Fruit fly (Drosophila melanogaster) whole organism, embryonic: ENCODE measurements around the gene Gr85a.

Experiments used
- Abd-B ChIP-seq: fragments of 200-800 bp; sonication (Bioruptor generic); optimal IDR thresholded peaks from 2 replicates; lab custom pipeline; 2018; ENCODE audit warnings: missing biosample characterization, mild to moderate bottlenecking, missing genetic modification characterization, moderate library complexity
- Aef1 ChIP-seq: fragments of 200-800 bp; sonication (Bioruptor generic); IDR thresholded peaks from 3 replicates; pipeline ENCODE4 v1.3.6; 2022; ENCODE audit warnings: missing biosample characterization, missing genetic modification characterization
- CG10366 ChIP-seq: fragments of 200-800 bp; sonication (Bioruptor generic); IDR thresholded peaks from 2 replicates; pipeline ENCODE4 v1.3.6; 2022; ENCODE audit warnings: missing biosample characterization, missing genetic modification characterization
- CG12104 ChIP-seq: fragments of 200-800 bp; sonication (Bioruptor generic); optimal IDR thresholded peaks from 3 replicates; lab custom pipeline; 2016; ENCODE audit warnings: missing biosample characterization, missing genetic modification characterization
- CG12236 ChIP-seq: fragments of 200-800 bp; sonication (Bioruptor generic); optimal IDR thresholded peaks from 2 replicates; lab custom pipeline; 2016; ENCODE audit warnings: missing biosample characterization, missing genetic modification characterization
- CG12769 ChIP-seq: fragments of 200-800 bp; sonication (Bioruptor generic); optimal IDR thresholded peaks from 2 replicates; lab custom pipeline; 2019; ENCODE audit warnings: missing biosample characterization, mild to moderate bottlenecking, missing genetic modification characterization, moderate library complexity
- CG14860 ChIP-seq: fragments of 200-800 bp; sonication (Bioruptor generic); IDR thresholded peaks from 3 replicates; pipeline ENCODE4 v1.3.6; 2022; ENCODE audit warnings: missing biosample characterization, missing genetic modification characterization; ENCODE audit not compliant: partially characterized antibody
- CG15696 ChIP-seq: fragments of 200-800 bp; sonication (Bioruptor generic); optimal IDR thresholded peaks from 2 replicates; lab custom pipeline; 2019; ENCODE audit warnings: missing biosample characterization, mild to moderate bottlenecking, missing genetic modification characterization, moderate library complexity
- CG17328 ChIP-seq: fragments of 200-800 bp; sonication (Bioruptor generic); IDR thresholded peaks from 2 replicates; pipeline ENCODE4 v1.3.6; 2022; ENCODE audit warnings: missing biosample characterization, missing genetic modification characterization
- CG2199 ChIP-seq: fragments of 200-800 bp; sonication (Bioruptor generic); IDR thresholded peaks from 3 replicates; pipeline ENCODE4 v1.3.6; 2022; ENCODE audit warnings: missing biosample characterization, missing genetic modification characterization
- CG2678 ChIP-seq: fragments of 200-800 bp; sonication (Bioruptor generic); optimal IDR thresholded peaks from 3 replicates; lab custom pipeline; 2019; ENCODE audit warnings: missing biosample characterization, mild to moderate bottlenecking, missing genetic modification characterization, moderate library complexity
- CG31365 ChIP-seq: fragments of 200-800 bp; sonication (Bioruptor generic); optimal IDR thresholded peaks from 2 replicates; lab custom pipeline; 2018; ENCODE audit warnings: missing biosample characterization, mild to moderate bottlenecking, missing genetic modification characterization
- CG31388 ChIP-seq: fragments of 200-800 bp; sonication (Bioruptor generic); optimal IDR thresholded peaks from 2 replicates; lab custom pipeline; 2016; ENCODE audit warnings: missing biosample characterization, missing genetic modification characterization
- CG32532 ChIP-seq: fragments of 200-800 bp; sonication (Bioruptor generic); IDR thresholded peaks from 2 replicates; pipeline ENCODE4 v1.3.6; 2022; ENCODE audit warnings: missing biosample characterization, missing genetic modification characterization
- CG34376 ChIP-seq: fragments of 200-800 bp; sonication (Bioruptor generic); optimal IDR thresholded peaks from 2 replicates; lab custom pipeline; 2018; ENCODE audit warnings: missing biosample characterization, mild to moderate bottlenecking, missing genetic modification characterization
- CG3995 ChIP-seq: fragments of 200-800 bp; sonication (Bioruptor generic); optimal IDR thresholded peaks from 3 replicates; lab custom pipeline; 2016; ENCODE audit warnings: missing biosample characterization, missing genetic modification characterization
- CG4328 ChIP-seq: fragments of 200-800 bp; sonication (Bioruptor generic); optimal IDR thresholded peaks from 3 replicates; lab custom pipeline; 2017; ENCODE audit warnings: missing biosample characterization, missing genetic modification reagents, missing genetic modification characterization
- CG43689 ChIP-seq: fragments of 200-800 bp; sonication (Bioruptor generic); IDR thresholded peaks from 2 replicates; pipeline ENCODE4 v1.3.6; 2022; ENCODE audit warnings: missing biosample characterization, missing genetic modification characterization
- CG5180 ChIP-seq: fragments of 200-800 bp; sonication (Bioruptor generic); optimal IDR thresholded peaks from 3 replicates; lab custom pipeline; 2017; ENCODE audit warnings: missing biosample characterization, missing genetic modification characterization, mild to moderate bottlenecking, moderate library complexity, missing genetic modification reagents
- CG6765 ChIP-seq: fragments of 200-800 bp; sonication (Bioruptor generic); optimal IDR thresholded peaks from 3 replicates; lab custom pipeline; 2017; ENCODE audit warnings: missing biosample characterization, mild to moderate bottlenecking, missing genetic modification characterization
- D19B ChIP-seq: fragments of 200-800 bp; sonication (Bioruptor generic); optimal IDR thresholded peaks from 2 replicates; lab custom pipeline; 2017; ENCODE audit warnings: missing biosample characterization, mild to moderate bottlenecking, missing genetic modification characterization
- Deaf1 ChIP-seq: fragments of 200-800 bp; optimal IDR thresholded peaks from 3 replicates; lab custom pipeline; 2019; ENCODE audit warnings: missing biosample characterization, mild to moderate bottlenecking, missing genetic modification characterization, moderate library complexity
- Doc2 ChIP-seq: fragments of 200-800 bp; sonication (Bioruptor generic); IDR thresholded peaks from 2 replicates; pipeline ENCODE4 v1.3.6; 2022; ENCODE audit warnings: missing biosample characterization, missing genetic modification characterization
- Ets97D ChIP-seq: fragments of 200-800 bp; sonication (Bioruptor generic); optimal IDR thresholded peaks from 3 replicates; lab custom pipeline; 2016; ENCODE audit warnings: missing biosample characterization, missing genetic modification characterization
- Fer2 ChIP-seq: fragments of 200-800 bp; sonication (Bioruptor generic); optimal IDR thresholded peaks from 2 replicates; lab custom pipeline; 2018; ENCODE audit warnings: missing biosample characterization, mild to moderate bottlenecking, missing genetic modification characterization, moderate library complexity
- GATAe ChIP-seq: fragments of 200-800 bp; sonication (Bioruptor generic); conservative IDR thresholded peaks from 2 replicates; pipeline ENCODE4 v1.3.6; 2022; ENCODE audit warnings: missing biosample characterization, missing genetic modification characterization
- Gug ChIP-seq: fragments of 200-800 bp; sonication (Bioruptor generic); IDR thresholded peaks from 4 replicates; pipeline ENCODE4 v1.3.6; 2022; ENCODE audit warnings: missing biosample characterization, missing genetic modification characterization
- HLH4C ChIP-seq: fragments of 200-800 bp; sonication (Bioruptor generic); IDR thresholded peaks from 3 replicates; pipeline ENCODE4 v1.3.6; 2022; ENCODE audit warnings: missing biosample characterization, missing genetic modification characterization; ENCODE audit not compliant: partially characterized antibody
- Hey ChIP-seq: fragments of 200-800 bp; sonication (Bioruptor generic); optimal IDR thresholded peaks from 3 replicates; lab custom pipeline; 2018; ENCODE audit warnings: missing biosample characterization, mild to moderate bottlenecking, missing genetic modification characterization
- Kr ChIP-seq: fragments of 200-800 bp; sonication (Bioruptor generic); optimal IDR thresholded peaks from 2 replicates; lab custom pipeline; 2017; ENCODE audit warnings: missing biosample characterization, mild to moderate bottlenecking, missing genetic modification characterization
- Mad ChIP-seq: fragments of 200-800 bp; sonication (Bioruptor generic); optimal IDR thresholded peaks from 2 replicates; lab custom pipeline; 2016; ENCODE audit warnings: missing biosample characterization, missing genetic modification characterization
- Med ChIP-seq: fragments of 200-800 bp; sonication (Bioruptor generic); peaks from one replicate; lab custom pipeline; 2016; ENCODE audit warnings: missing biosample characterization, missing genetic modification characterization, mild to moderate bottlenecking, inconsistent platforms, moderate library complexity
- NK7.1 ChIP-seq: fragments of 200-800 bp; sonication (Bioruptor generic); optimal IDR thresholded peaks from 3 replicates; lab custom pipeline; 2016; ENCODE audit warnings: missing biosample characterization, missing genetic modification characterization
- Spps ChIP-seq: fragments of 200-800 bp; sonication (Bioruptor generic); optimal IDR thresholded peaks from 2 replicates; lab custom pipeline; 2018; ENCODE audit warnings: missing biosample characterization, mild to moderate bottlenecking, missing genetic modification characterization
- Vsx1 ChIP-seq: fragments of 200-800 bp; sonication (Bioruptor generic); optimal IDR thresholded peaks from 2 replicates; lab custom pipeline; 2017; ENCODE audit warnings: missing biosample characterization, mild to moderate bottlenecking, missing genetic modification characterization, missing genetic modification reagents
- caup ChIP-seq: fragments of 200-800 bp; sonication (Bioruptor generic); optimal IDR thresholded peaks from 3 replicates; lab custom pipeline; 2017; ENCODE audit warnings: missing biosample characterization, mild to moderate bottlenecking, missing genetic modification characterization, moderate library complexity; ENCODE audit not compliant: severe bottlenecking
- cwo ChIP-seq: fragments of 200-800 bp; sonication (Bioruptor generic); optimal IDR thresholded peaks from 3 replicates; lab custom pipeline; 2017; ENCODE audit warnings: missing biosample characterization, missing genetic modification characterization, mild to moderate bottlenecking, moderate library complexity, missing genetic modification reagents
- dpn ChIP-seq, 2 experiments: fragments of 200-800 bp; sonication (Bioruptor generic); optimal IDR thresholded peaks; 3 replicates each; lab custom pipeline; 2016; ENCODE audit warnings: missing biosample characterization in 2 of 2, missing genetic modification characterization in 2 of 2
- exex ChIP-seq: fragments of 200-800 bp; sonication (Bioruptor generic); optimal IDR thresholded peaks from 4 replicates; lab custom pipeline; 2018; ENCODE audit warnings: missing biosample characterization, mild to moderate bottlenecking, missing genetic modification characterization, moderate library complexity
- fd64A ChIP-seq: fragments of 200-800 bp; sonication (Bioruptor generic); optimal IDR thresholded peaks from 3 replicates; lab custom pipeline; 2018; ENCODE audit warnings: missing biosample characterization, mild to moderate bottlenecking, missing genetic modification characterization
- ftz-f1 ChIP-seq: fragments of 200-800 bp; sonication (Bioruptor generic); optimal IDR thresholded peaks from 2 replicates; lab custom pipeline; 2016; ENCODE audit warnings: missing biosample characterization, missing genetic modification characterization
- lmd ChIP-seq: fragments of 200-800 bp; sonication (Bioruptor generic); IDR thresholded peaks from 2 replicates; pipeline ENCODE4 v1.3.6; 2022; ENCODE audit warnings: missing biosample characterization, missing genetic modification characterization
- mirr ChIP-seq: fragments of 200-800 bp; sonication (Bioruptor generic); optimal IDR thresholded peaks from 3 replicates; lab custom pipeline; 2018; ENCODE audit warnings: missing biosample characterization, mild to moderate bottlenecking, missing genetic modification characterization
- nmo ChIP-seq: fragments of 200-800 bp; sonication (Bioruptor generic); optimal IDR thresholded peaks from 2 replicates; lab custom pipeline; 2018; ENCODE audit warnings: missing biosample characterization, mild to moderate bottlenecking, missing genetic modification characterization, moderate library complexity
- odd ChIP-seq: fragments of 200-800 bp; sonication (Bioruptor generic); optimal IDR thresholded peaks from 2 replicates; lab custom pipeline; 2017; ENCODE audit warnings: missing biosample characterization, mild to moderate bottlenecking, missing genetic modification characterization
- pan ChIP-seq, 4 experiments: fragments of >200 bp in 3 of 4; fragments of 200-800 bp in 1 of 4; sonication (Bioruptor generic) in 1 of 4; optimal IDR thresholded peaks in 3 of 4; IDR thresholded peaks in 1 of 4; 2 replicates each; pipeline versions ENCODE4 v1.3.6 to Lab custom; 2017 to 2022; ENCODE audit warnings: missing biosample characterization in 2 of 4, missing genetic modification characterization in 2 of 4, mixed read lengths in 1 of 4
- rib ChIP-seq: fragments of 200-800 bp; sonication (Bioruptor generic); IDR thresholded peaks from 2 replicates; pipeline ENCODE4 v1.3.6; 2022; ENCODE audit warnings: missing biosample characterization, missing genetic modification characterization
- sd ChIP-seq: fragments of 200-800 bp; sonication (Bioruptor generic); optimal IDR thresholded peaks from 3 replicates; lab custom pipeline; 2018; ENCODE audit warnings: missing biosample characterization, mild to moderate bottlenecking, missing genetic modification characterization, moderate library complexity
- vvl ChIP-seq: fragments of 200-800 bp; sonication (Bioruptor generic); IDR thresholded peaks from 2 replicates; pipeline ENCODE4 v1.3.6; 2022; ENCODE audit warnings: missing biosample characterization, missing genetic modification characterization
- zen ChIP-seq: fragments of 200-800 bp; sonication (Bioruptor generic); optimal IDR thresholded peaks from 3 replicates; lab custom pipeline; 2018; ENCODE audit warnings: missing biosample characterization, mild to moderate bottlenecking, missing genetic modification characterization, moderate library complexity

The Gr85a gene

DNA sequence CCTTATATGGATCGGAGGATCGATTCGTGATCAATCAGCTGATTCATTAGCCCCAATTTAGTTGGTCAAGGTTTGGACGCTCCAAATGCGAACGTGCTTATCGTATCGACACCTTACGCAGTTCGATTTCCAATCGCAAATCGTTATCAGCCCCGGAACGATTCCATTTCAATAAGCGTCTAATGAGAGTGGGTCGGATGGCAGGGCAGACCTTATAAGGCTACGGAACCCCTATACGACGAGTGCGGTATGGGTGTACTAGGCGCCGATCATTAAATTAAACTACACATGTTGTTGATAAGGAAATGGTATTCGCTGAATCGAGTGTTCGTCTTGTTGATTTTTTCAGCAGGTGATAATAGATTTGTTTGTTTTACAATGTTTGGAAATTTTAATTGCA is 39.2 kb upstream of the Gr85a start:
- TF ChIP-seq Abd-B (GFP tag; lab: Kevin White, UChicago) (no peak), ftz-f1 (GFP tag; lab: Kevin White, UChicago) (peak; percentile 54), CG15696 (tag; lab: Kevin White, UChicago) (no peak), CG10366 (no peak), NK7.1 (GFP tag; lab: Kevin White, UChicago) (no peak), CG2678 (no peak), mirr (GFP tag; lab: Kevin White, UChicago) (peak; percentile 95), CG14860 (GFP tag; lab: Robert Waterston, UW) (no peak), Mad (GFP tag; lab: Kevin White, UChicago) (no peak), CG12236 (GFP tag; lab: Kevin White, UChicago) (no peak), Doc2 (GFP tag; lab: Robert Waterston, UW) (no peak), Aef1 (GFP tag; lab: Robert Waterston, UW) (no peak), fd64A (GFP tag; lab: Kevin White, UChicago) (no peak), CG3995 (no peak), pan (optimal IDR thresholded peaks at IDR 0.05; lab: Kevin White, UChicago) (no peak), pan (GFP tag; optimal IDR thresholded peaks at IDR 0.05 in 1 of 2, IDR thresholded peaks at IDR 0.05 in 1 of 2) (no peak), nmo (GFP tag; lab: Kevin White, UChicago) (no peak), cwo (GFP tag; lab: Kevin White, UChicago) (peak; percentile 58), dpn (GFP tag; optimal IDR thresholded peaks at IDR 0.05; lab: Kevin White, UChicago) (no peak), rib (GFP tag; lab: Robert Waterston, UW) (0 out of 2 replicates have a peak, but pooled peaks have one; percentile 13), HLH4C (GFP tag; lab: Robert Waterston, UW) (no peak), Spps (tag; lab: Kevin White, UChicago) (no peak), zen (tag; lab: Kevin White, UChicago) (no peak), Kr (GFP tag; lab: Kevin White, UChicago) (no peak), CG34376 (GFP tag; lab: Kevin White, UChicago) (peak; percentile 67), CG31365 (tag; lab: Kevin White, UChicago) (no peak), CG4328 (GFP tag; lab: Kevin White, UChicago) (no peak), CG12769 (peak; percentile 14), sd (tag; lab: Kevin White, UChicago) (peak; percentile 53), CG2199 (GFP tag; lab: Robert Waterston, UW) (0 out of 3 replicates have a peak, but pooled peaks have one; percentile 19), CG17328 (GFP tag; lab: Robert Waterston, UW) (no peak), odd (GFP tag; lab: Kevin White, UChicago) (no peak), Fer2 (tag; lab: Kevin White, UChicago) (no peak), caup (GFP tag; lab: Kevin White, UChicago) (no peak), vvl (GFP tag; lab: Robert Waterston, UW) (no peak), exex (tag; lab: Kevin White, UChicago) (peak; percentile 97), Deaf1 (tag; lab: Kevin White, UChicago) (peak; percentile 1), Ets97D (GFP tag; lab: Kevin White, UChicago) (no peak), Hey (tag; lab: Kevin White, UChicago) (peak; percentile 68), CG5180 (no peak), CG43689 (GFP tag; lab: Robert Waterston, UW) (no peak), Med (peak; percentile 36), D19B (GFP tag; lab: Kevin White, UChicago) (no peak), CG31388 (GFP tag; lab: Kevin White, UChicago) (no peak), lmd (no peak), CG32532 (no peak), GATAe (GFP tag; lab: Robert Waterston, UW) (peak; percentile 71), CG6765 (GFP tag; lab: Kevin White, UChicago) (no peak), Vsx1 (peak; percentile 37), CG12104 (GFP tag; lab: Kevin White, UChicago) (no peak), Gug (GFP tag; lab: Robert Waterston, UW) (no peak)
